Worm (Caenorhabditis elegans): ENCODE data around the gene acbp-8.

DNA sequence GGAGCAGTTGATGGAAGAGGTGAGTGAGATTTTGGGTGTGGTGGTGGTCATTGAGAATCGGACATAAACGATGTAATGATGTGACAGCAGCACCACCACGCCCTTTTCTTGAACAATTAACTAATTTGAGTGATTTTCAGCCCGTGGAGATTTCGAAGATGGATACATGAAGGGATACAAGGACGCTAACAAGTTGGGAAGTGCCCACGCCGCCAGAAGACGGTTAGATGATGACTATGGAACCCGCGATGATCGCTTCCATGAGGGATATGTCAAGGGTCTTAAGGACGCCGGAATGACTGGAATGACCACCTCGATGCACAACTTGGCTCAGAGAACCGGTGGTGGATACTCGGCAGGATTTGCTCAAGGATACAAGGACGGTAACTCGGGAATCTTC is 49.2 kb downstream of the acbp-8 start:
- TF ChIP-seq klf-2 (GFP tag; conservative IDR thresholded peaks at IDR 0.05) = no peak
- TF ChIP-seq ref-1 (GFP tag; conservative IDR thresholded peaks at IDR 0.05) = no peak
- TF ChIP-seq ztf-23 (GFP tag; IDR thresholded peaks at IDR 0.05) = no peak
- no peak for TF ChIP-seq T22C8.4 (GFP tag; IDR thresholded peaks at IDR 0.05)

Measured in whole organism, midembryonic.